Worm (Caenorhabditis elegans): ENCODE data around the gene F08G12.11.

ce11 chrX:11286246-11286645 is 29.1 kb downstream of the F08G12.11 start, which contains the start of gene F38B2.3:
- TF ChIP-seq tbx-7 (tag; optimal IDR thresholded peaks at IDR 0.05) (no peak), ama-1 (optimal IDR thresholded peaks at IDR 0.05) (no peak), ceh-22 (tag; optimal IDR thresholded peaks at IDR 0.05) (no peak), npax-4 (tag; optimal IDR thresholded peaks at IDR 0.05) (no peak), unc-3 (GFP tag; conservative IDR thresholded peaks at IDR 0.05) (no peak), unc-3 (tag; optimal IDR thresholded peaks at IDR 0.05) (no peak), pat-9 (tag; optimal IDR thresholded peaks at IDR 0.05) (no peak), nhr-11 (tag; optimal IDR thresholded peaks at IDR 0.05) (no peak)
